Fruit fly (Drosophila melanogaster) whole organism, pupa: ENCODE results near the gene CG43610.

Experiments used
- CG10348 ChIP-seq: fragments of 200-800 bp; sonication (Bioruptor generic); IDR thresholded peaks from 2 replicates; pipeline ENCODE4 v1.3.6; 2022; ENCODE audit warnings: missing biosample characterization, missing genetic modification characterization
- CG12605 ChIP-seq: fragments of 200-800 bp; sonication (Bioruptor generic); IDR thresholded peaks from 2 replicates; pipeline ENCODE4 v1.3.6; 2022; ENCODE audit warnings: missing biosample characterization, missing genetic modification characterization
- CG13204 ChIP-seq: fragments of 200-800 bp; sonication (Bioruptor generic); optimal IDR thresholded peaks from 2 replicates; lab custom pipeline; 2018; ENCODE audit warnings: missing biosample characterization, mild to moderate bottlenecking, missing genetic modification characterization, moderate library complexity
- CG14655 ChIP-seq: fragments of 200-800 bp; sonication (Bioruptor generic); optimal IDR thresholded peaks from 3 replicates; lab custom pipeline; 2017; ENCODE audit warnings: mild to moderate bottlenecking, missing biosample characterization, missing genetic modification reagents, missing genetic modification characterization
- CG15710 ChIP-seq: fragments of 200-800 bp; sonication (Bioruptor generic); optimal IDR thresholded peaks from 2 replicates; lab custom pipeline; 2018; ENCODE audit warnings: missing biosample characterization, mild to moderate bottlenecking, missing genetic modification characterization, moderate library complexity
- CG17806 ChIP-seq: fragments of 200-800 bp; sonication (Bioruptor generic); optimal IDR thresholded peaks from 2 replicates; lab custom pipeline; 2018; ENCODE audit warnings: missing biosample characterization, mild to moderate bottlenecking, missing genetic modification characterization, moderate library complexity
- CG32121 ChIP-seq: fragments of 200-800 bp; sonication (Bioruptor generic); IDR thresholded peaks from 2 replicates; pipeline ENCODE4 v1.3.6; 2022; ENCODE audit warnings: missing biosample characterization, missing genetic modification characterization
- CG34367 ChIP-seq: fragments of 200-800 bp; sonication (Bioruptor generic); optimal IDR thresholded peaks from 2 replicates; lab custom pipeline; 2018; ENCODE audit warnings: missing biosample characterization, mild to moderate bottlenecking, missing genetic modification characterization
- CG4496 ChIP-seq: fragments of 200-800 bp; sonication (Bioruptor generic); IDR thresholded peaks from 3 replicates; pipeline ENCODE4 v1.3.6; 2022; ENCODE audit warnings: missing biosample characterization, missing genetic modification characterization
- CG9948 ChIP-seq: fragments of 200-800 bp; sonication (Bioruptor generic); optimal IDR thresholded peaks from 2 replicates; lab custom pipeline; 2018; ENCODE audit warnings: missing biosample characterization, mild to moderate bottlenecking, missing genetic modification characterization, moderate library complexity
- D1 ChIP-seq: fragments of 200-800 bp; sonication (Bioruptor generic); optimal IDR thresholded peaks from 2 replicates; lab custom pipeline; 2018; ENCODE audit warnings: missing biosample characterization, mild to moderate bottlenecking, missing genetic modification characterization, moderate library complexity
- EcR ChIP-seq: fragments of 200-800 bp; sonication (Bioruptor generic); optimal IDR thresholded peaks from 3 replicates; lab custom pipeline; 2019; ENCODE audit warnings: missing biosample characterization, missing genetic modification characterization, mild to moderate bottlenecking, moderate library complexity, missing genetic modification reagents
- Ets98B ChIP-seq: fragments of 200-800 bp; sonication (Bioruptor generic); IDR thresholded peaks from 2 replicates; pipeline ENCODE4 v1.3.6; 2022; ENCODE audit warnings: missing biosample characterization, missing genetic modification characterization
- Pif1A ChIP-seq: fragments of 200-800 bp; sonication (Bioruptor generic); optimal IDR thresholded peaks from 3 replicates; lab custom pipeline; 2016; ENCODE audit warnings: missing biosample characterization, missing genetic modification characterization
- Pif1B ChIP-seq: fragments of 200-800 bp; sonication (Bioruptor generic); optimal IDR thresholded peaks from 3 replicates; lab custom pipeline; 2016; ENCODE audit warnings: missing biosample characterization, missing genetic modification characterization
- Snoo ChIP-seq: fragments of 200-800 bp; sonication (Bioruptor generic); optimal IDR thresholded peaks from 3 replicates; lab custom pipeline; 2017; ENCODE audit warnings: missing biosample characterization, mild to moderate bottlenecking, missing genetic modification characterization, inconsistent platforms
- fd96Ca ChIP-seq: fragments of 200-800 bp; sonication (Bioruptor generic); IDR thresholded peaks from 3 replicates; pipeline ENCODE4 v1.3.6; 2022; ENCODE audit warnings: missing biosample characterization, missing genetic modification characterization
- rn ChIP-seq: fragments of 200-800 bp; sonication (Bioruptor generic); IDR thresholded peaks from 2 replicates; pipeline ENCODE4 v1.3.6; 2022; ENCODE audit warnings: missing biosample characterization, missing genetic modification characterization

The CG43610 gene

dm6 chr2L:6791845-6792443 is 7.1 kb upstream of the CG43610 start:
- TF ChIP-seq EcR (GFP tag; lab: Kevin White, UChicago) (peak; percentile 13), fd96Ca (GFP tag; lab: Robert Waterston, UW) (no peak), Ets98B (GFP tag; lab: Robert Waterston, UW) (peak; percentile 27; the same call in 1 of the 2 replicates), CG13204 (GFP tag; lab: Kevin White, UChicago) (no peak), CG17806 (no peak)

dm6 chr2L:6793763-6794417 is 5.1 kb upstream of the CG43610 start:
- TF ChIP-seq fd96Ca (GFP tag; lab: Robert Waterston, UW) (no peak), CG32121 (GFP tag; lab: Robert Waterston, UW) (peak; percentile 44; the same call in 1 of the 2 replicates)

- TF ChIP-seq CG4496 (GFP tag; lab: Robert Waterston, UW) (no peak), CG13204 (GFP tag; lab: Kevin White, UChicago) (no peak), Snoo (no peak), CG32121 (GFP tag; lab: Robert Waterston, UW) (no peak), Pif1B (no peak), fd96Ca (GFP tag; lab: Robert Waterston, UW) (no peak), Ets98B (GFP tag; lab: Robert Waterston, UW) (no peak)
- TF ChIP-seq, all 21 proteins: peak for 0
Measured at dm6 chr2L:6794418-6794793, 4.6 kb upstream of the CG43610 start.

dm6 chr2L:6794956-6795522 is 4.0 kb upstream of the CG43610 start:
- TF ChIP-seq CG32121 (GFP tag; lab: Robert Waterston, UW) (peak; percentile 33; the same call in 1 of the 2 replicates), Ets98B (GFP tag; lab: Robert Waterston, UW) (no peak), CG14655 (GFP tag; lab: Kevin White, UChicago) (no peak)

- TF ChIP-seq CG10348 (GFP tag; lab: Robert Waterston, UW) (no peak), D1 (peak; percentile 27), Pif1A (GFP tag; lab: Kevin White, UChicago) (no peak)
Measured at dm6 chr2L:6797408-6797807, 1.6 kb upstream of the CG43610 start.

- no peak for TF ChIP-seq Ets98B (GFP tag; lab: Robert Waterston, UW)
- no peak for TF ChIP-seq rn (GFP tag; lab: Robert Waterston, UW)
- TF ChIP-seq CG15710 (tag; lab: Kevin White, UChicago): no peak
- no peak for TF ChIP-seq CG10348 (GFP tag; lab: Robert Waterston, UW)
- TF ChIP-seq fd96Ca (GFP tag; lab: Robert Waterston, UW): no peak
- no peak for TF ChIP-seq CG34367 (tag; lab: Kevin White, UChicago)
Measured at dm6 chr2L:6799551-6799950, 555 bp downstream of the CG43610 start.

dm6 chr2L:6800794-6801193 is 1.8 kb downstream of the CG43610 start, which contains the start of gene CG17376:
Gene CG17376, minus strand, starts transcription at chr2L:6800894.
- no peak for TF ChIP-seq Pif1B
- TF ChIP-seq CG13204 (GFP tag; lab: Kevin White, UChicago): no peak
- TF ChIP-seq EcR (GFP tag; lab: Kevin White, UChicago): no peak
- TF ChIP-seq CG17806: no peak
- no peak for TF ChIP-seq fd96Ca (GFP tag; lab: Robert Waterston, UW)
- no peak for TF ChIP-seq CG10348 (GFP tag; lab: Robert Waterston, UW)
- no peak for TF ChIP-seq CG34367 (tag; lab: Kevin White, UChicago)
- TF ChIP-seq rn (GFP tag; lab: Robert Waterston, UW): no peak
- no peak for TF ChIP-seq CG12605 (GFP tag; lab: Robert Waterston, UW)
- TF ChIP-seq CG9948 (tag; lab: Kevin White, UChicago): no peak
- TF ChIP-seq CG4496 (GFP tag; lab: Robert Waterston, UW): no peak

- TF ChIP-seq Pif1A (GFP tag; lab: Kevin White, UChicago) (no peak), CG9948 (tag; lab: Kevin White, UChicago) (no peak), CG15710 (tag; lab: Kevin White, UChicago) (no peak), Snoo (no peak), rn (GFP tag; lab: Robert Waterston, UW) (no peak)
- TF ChIP-seq, all 21 proteins: peak for 0
Measured at dm6 chr2L:6802740-6803139, 3.7 kb downstream of the CG43610 start, which contains the start of the genes CG17377 and Daao2. Gene CG17377, minus strand, starts transcription at chr2L:6802840. Gene Daao2, plus strand, starts transcription at chr2L:6803011.
